Worm (Caenorhabditis elegans) whole organism, early embryonic: ENCODE data around the gene Y113G7B.27.

Experiments used
- aly-1 ChIP-seq: sonication (generic microtip); optimal IDR thresholded peaks from 2 replicates; lab custom pipeline; 2016; ENCODE audit warnings: missing genetic modification characterization, missing compliant biosample characterization
- ama-1 ChIP-seq: fragments of 150-350 bp; optimal IDR thresholded peaks from 2 replicates; lab custom pipeline; 2014
- flt-1 ChIP-seq: fragments of 200-800 bp; sonication (Bioruptor generic); IDR thresholded peaks from 2 replicates; pipeline ENCODE4 v1.3.6; 2022; ENCODE audit warnings: missing genetic modification characterization, missing compliant biosample characterization
- hmbx-1 ChIP-seq: sonication (generic microtip); optimal IDR thresholded peaks from 2 replicates; lab custom pipeline; 2016; ENCODE audit warnings: mild to moderate bottlenecking, missing genetic modification characterization, missing compliant biosample characterization
- pes-1 ChIP-seq: fragments of 200-800 bp; sonication (Bioruptor generic); IDR thresholded peaks from 2 replicates; pipeline ENCODE4 v1.3.6; 2022; ENCODE audit warnings: missing genetic modification reagents, missing genetic modification characterization, missing compliant biosample characterization
- scrt-1 ChIP-seq: fragments of 200-800 bp; sonication (Bioruptor generic); IDR thresholded peaks from 2 replicates; pipeline ENCODE4 v1.3.6; 2022; ENCODE audit warnings: missing genetic modification characterization, missing compliant biosample characterization
- sea-1 ChIP-seq: fragments of 200-800 bp; sonication (Bioruptor generic); conservative IDR thresholded peaks from 2 replicates; pipeline ENCODE4 v1.3.6; 2022; ENCODE audit warnings: missing genetic modification characterization, missing compliant biosample characterization
- tbx-11 ChIP-seq: fragments of 200-800 bp; sonication (Bioruptor generic); IDR thresholded peaks from 2 replicates; pipeline ENCODE4 v1.3.6; 2022; ENCODE audit warnings: missing genetic modification characterization, missing compliant biosample characterization

DNA sequence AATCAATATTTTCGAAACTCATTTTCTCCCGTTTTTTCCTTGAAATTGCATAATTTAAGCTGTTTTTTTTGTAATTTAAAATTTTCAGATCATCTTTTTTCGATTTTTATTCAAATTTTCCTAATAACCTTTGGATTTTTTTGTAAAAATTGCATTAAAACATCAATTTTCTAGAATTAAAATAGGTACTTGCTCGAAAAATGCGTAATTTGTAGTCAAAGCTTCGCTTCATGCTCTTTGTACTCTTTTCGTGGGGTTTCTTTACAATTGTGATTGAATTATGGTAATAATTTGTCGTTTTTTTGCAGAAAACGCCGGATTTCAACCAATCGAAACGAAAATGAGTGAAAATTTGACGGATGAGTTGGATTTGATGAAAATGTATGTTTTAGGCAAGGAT, 6.3 kb downstream of the Y113G7B.27 start, which contains the start of gene fog-2:
- TF ChIP-seq scrt-1 (GFP tag; lab: Robert Waterston, UW): no peak
- TF ChIP-seq sea-1: no peak
- TF ChIP-seq pes-1 (GFP tag; lab: Robert Waterston, UW): no peak
- TF ChIP-seq flt-1 (GFP tag; lab: Robert Waterston, UW): no peak
- no peak for TF ChIP-seq hmbx-1 (tag; lab: Kevin White, UChicago)
- TF ChIP-seq ama-1 (lab: Kevin White, UChicago): no peak
- TF ChIP-seq tbx-11 (GFP tag; lab: Robert Waterston, UW): no peak
- TF ChIP-seq aly-1: no peak
